Worm (Caenorhabditis elegans) whole organism, L3 larva: ENCODE data around the gene smi-1.

Experiments
- ama-1 ChIP-seq: fragments of 150-350 bp; optimal IDR thresholded peaks from 2 replicates; lab custom pipeline; 2018
- daf-12 ChIP-seq: fragments of 150-350 bp; optimal IDR thresholded peaks from 2 replicates; lab custom pipeline; 2014; ENCODE audit warnings: missing biosample characterization, missing genetic modification reagents, missing genetic modification characterization
- egl-27 ChIP-seq: sonication (generic microtip); optimal IDR thresholded peaks from 4 replicates; lab custom pipeline; 2017; ENCODE audit warnings: missing biosample characterization, missing genetic modification reagents, missing genetic modification characterization
- elt-1 ChIP-seq: fragments of 150-350 bp; optimal IDR thresholded peaks from 2 replicates; lab custom pipeline; 2014; ENCODE audit warnings: missing biosample characterization, missing genetic modification characterization
- fos-1 ChIP-seq: fragments of 150-350 bp; optimal IDR thresholded peaks from 2 replicates; lab custom pipeline; 2014; ENCODE audit warnings: missing biosample characterization, missing genetic modification characterization
- lin-15B ChIP-seq: fragments of 150-350 bp; optimal IDR thresholded peaks from 2 replicates; lab custom pipeline; 2014; ENCODE audit warnings: missing biosample characterization, missing genetic modification characterization
- nhr-12 ChIP-seq: fragments of 150-350 bp; optimal IDR thresholded peaks from 2 replicates; lab custom pipeline; 2014; ENCODE audit warnings: missing biosample characterization, missing genetic modification characterization
- nhr-237 ChIP-seq: fragments of 150-350 bp; optimal IDR thresholded peaks from 2 replicates; lab custom pipeline; 2014; ENCODE audit warnings: missing biosample characterization, missing genetic modification characterization
- nhr-28 ChIP-seq: fragments of 150-350 bp; optimal IDR thresholded peaks from 2 replicates; lab custom pipeline; 2014; ENCODE audit warnings: missing biosample characterization, missing genetic modification characterization
- nhr-43 ChIP-seq: sonication (generic microtip); optimal IDR thresholded peaks from 2 replicates; lab custom pipeline; 2016; ENCODE audit warnings: mild to moderate bottlenecking, missing genetic modification characterization, missing compliant biosample characterization; ENCODE audit not compliant: poor library complexity, severe bottlenecking
- pha-4 ChIP-seq: fragments of 150-350 bp; optimal IDR thresholded peaks from 2 replicates; lab custom pipeline; 2014; ENCODE audit warnings: missing biosample characterization, missing genetic modification reagents, missing genetic modification characterization
- ztf-4 ChIP-seq: fragments of 150-350 bp; optimal IDR thresholded peaks from 2 replicates; lab custom pipeline; 2014; ENCODE audit warnings: missing biosample characterization, missing genetic modification characterization

DNA sequence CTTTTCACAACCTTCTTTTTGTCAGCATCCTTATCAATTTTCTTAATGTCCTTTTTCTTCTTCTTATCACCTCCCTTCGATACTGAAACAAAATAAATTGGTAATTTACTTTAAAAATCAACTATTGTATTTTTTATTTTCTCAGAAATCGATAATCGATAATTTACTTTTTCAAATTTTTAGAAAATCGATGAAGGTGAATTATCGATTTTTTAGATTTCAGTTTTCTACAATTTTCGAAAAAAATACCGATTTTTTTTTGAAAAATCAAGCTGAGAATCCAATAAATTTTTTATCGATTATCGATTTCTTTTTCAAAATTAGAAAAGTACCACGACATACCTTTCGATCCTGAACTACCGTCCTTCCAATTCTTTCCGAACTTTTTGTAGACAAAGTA lies 4.5 kb downstream of the smi-1 start:
- TF ChIP-seq elt-1 (tag; lab: Kevin White, UChicago) (no peak), egl-27 (no peak), nhr-28 (tag; lab: Kevin White, UChicago) (no peak), pha-4 (tag; lab: Kevin White, UChicago) (no peak), ama-1 (lab: Kevin White, UChicago) (no peak), daf-12 (no peak), ztf-4 (tag; lab: Kevin White, UChicago) (no peak), lin-15B (tag; lab: Kevin White, UChicago) (no peak), nhr-43 (tag; lab: Kevin White, UChicago) (no peak), nhr-237 (no peak), nhr-12 (tag; lab: Kevin White, UChicago) (no peak), fos-1 (tag; lab: Kevin White, UChicago) (no peak)
